Worm (Caenorhabditis elegans) whole organism, L2 larva: ENCODE results near the gene tbg-1.

Experiments used
- R02D3.7 ChIP-seq: fragments of 150-350 bp; optimal IDR thresholded peaks from 2 replicates; lab custom pipeline; 2014; ENCODE audit warnings: missing biosample characterization, missing genetic modification characterization
- fos-1 ChIP-seq: fragments of 150-350 bp; optimal IDR thresholded peaks from 2 replicates; lab custom pipeline; 2014; ENCODE audit warnings: missing biosample characterization, missing genetic modification characterization
- lin-11 ChIP-seq: fragments of 150-350 bp; sonication (generic microtip); optimal IDR thresholded peaks from 2 replicates; lab custom pipeline; 2014; ENCODE audit warnings: missing biosample characterization, missing genetic modification characterization, inconsistent platforms, mixed read lengths
- lin-13 ChIP-seq: fragments of 150-350 bp; optimal IDR thresholded peaks from 2 replicates; lab custom pipeline; 2014; ENCODE audit warnings: missing biosample characterization, missing genetic modification reagents, missing genetic modification characterization
- nhr-10 ChIP-seq: sonication (generic microtip); optimal IDR thresholded peaks from 2 replicates; lab custom pipeline; 2017; ENCODE audit warnings: missing biosample characterization, missing genetic modification characterization
- nhr-237 ChIP-seq: fragments of 150-350 bp; optimal IDR thresholded peaks from 2 replicates; lab custom pipeline; 2014; ENCODE audit warnings: missing biosample characterization, missing genetic modification characterization
- skn-1 ChIP-seq: sonication (generic microtip); optimal IDR thresholded peaks from 2 replicates; lab custom pipeline; 2017; ENCODE audit warnings: missing biosample characterization, missing genetic modification characterization
- zag-1 ChIP-seq: fragments of 150-350 bp; optimal IDR thresholded peaks from 2 replicates; lab custom pipeline; 2014; ENCODE audit warnings: missing biosample characterization, missing genetic modification characterization

ce11 chrIII:9615114-9615513 lies 13.8 kb downstream of the tbg-1 start:
- TF ChIP-seq nhr-237 (tag; lab: Kevin White, UChicago) (no peak), skn-1 (tag; lab: Kevin White, UChicago) (no peak), R02D3.7 (tag; lab: Kevin White, UChicago) (no peak), nhr-10 (tag; lab: Kevin White, UChicago) (no peak), lin-13 (GFP tag; lab: Kevin White, UChicago) (no peak), zag-1 (tag; lab: Kevin White, UChicago) (no peak), lin-11 (tag; lab: Kevin White, UChicago) (no peak), fos-1 (tag; lab: Kevin White, UChicago) (no peak)
